Worm (Caenorhabditis elegans): Measurements from ENCODE around the gene trx-2.
A peak's percentile ranks its signal among the peaks of the same experiment; 100 is the strongest.

The trx-2 gene

DNA sequence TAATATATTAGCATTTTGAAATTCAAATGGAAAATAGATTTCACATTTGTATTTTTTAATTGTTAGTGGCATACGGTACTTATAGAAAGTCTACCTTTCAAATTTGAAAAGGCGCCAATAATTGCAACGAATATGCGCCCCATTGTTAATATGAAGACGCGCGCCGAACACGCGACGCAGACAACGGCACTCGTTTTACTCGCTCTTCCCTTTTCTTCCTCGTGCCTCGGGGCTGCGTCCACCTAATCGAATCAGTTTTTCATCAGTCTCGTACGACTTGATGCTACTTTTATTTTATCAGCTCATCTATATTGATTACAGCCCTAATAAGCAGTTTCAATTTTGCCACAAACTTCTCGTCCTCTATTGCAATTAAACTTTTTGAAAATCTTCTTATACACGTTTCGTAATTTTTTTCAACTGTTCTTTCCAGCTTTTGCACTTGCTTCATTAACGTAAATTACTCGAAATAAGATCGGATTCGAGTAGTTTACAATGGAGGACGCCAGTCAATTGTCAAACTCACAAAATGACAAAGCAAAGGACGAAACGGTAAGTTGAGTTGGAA lies 47.4 kb downstream of the trx-2 start, which contains the start of gene cash-1 (continued):
- TF ChIP-seq spr-3 (GFP tag; optimal IDR thresholded peaks at IDR 0.05) (no peak), fos-1 (tag; optimal IDR thresholded peaks at IDR 0.05) (no peak), ztf-11 (tag; optimal IDR thresholded peaks at IDR 0.05) (no peak), nhr-102 (tag; optimal IDR thresholded peaks at IDR 0.05) (no peak), attf-4 (tag; optimal IDR thresholded peaks at IDR 0.05) (no peak), nhr-28 (tag; optimal IDR thresholded peaks at IDR 0.05) (peak; percentile 38), cey-2 (tag; optimal IDR thresholded peaks at IDR 0.05; ENCODE audit: borderline replicate concordance, insufficient read depth) (no peak), dve-1 (tag; optimal IDR thresholded peaks at IDR 0.05; ENCODE audit: insufficient read depth) (peak; percentile 80), nhr-237 (tag; optimal IDR thresholded peaks at IDR 0.05) (no peak), snpc-4 (tag; optimal IDR thresholded peaks at IDR 0.05) (no peak), zfp-3 (GFP tag; conservative IDR thresholded peaks at IDR 0.05) (no peak), F37D6.2 (tag; optimal IDR thresholded peaks at IDR 0.05) (no peak), nhr-41 (GFP tag; IDR thresholded peaks at IDR 0.05) (no peak), mxl-2 (GFP tag; conservative IDR thresholded peaks at IDR 0.05) (no peak), ZK337.2 (GFP tag; IDR thresholded peaks at IDR 0.05) (no peak), lin-39 (tag; optimal IDR thresholded peaks at IDR 0.05) (no peak), ctbp-1 (GFP tag; IDR thresholded peaks at IDR 0.05) (no peak), ztf-7 (tag; optimal IDR thresholded peaks at IDR 0.05) (peak; percentile 13), hif-1 (tag; optimal IDR thresholded peaks at IDR 0.05) (peak in 1 of 2 experiments; percentile 63), duxl-1 (tag; optimal IDR thresholded peaks at IDR 0.05; ENCODE audit: poor library complexity) (no peak), set-16 (GFP tag; IDR thresholded peaks at IDR 0.05) (no peak), mdt-29 (GFP tag; IDR thresholded peaks at IDR 0.05) (no peak), madf-5 (GFP tag; IDR thresholded peaks at IDR 0.05) (no peak), pqm-1 (tag; optimal IDR thresholded peaks at IDR 0.05) (peak; percentile 45), nhr-6 (tag; optimal IDR thresholded peaks at IDR 0.05) (peak; percentile 65), T26A8.4 (GFP tag; IDR thresholded peaks at IDR 0.05) (no peak), arid-1 (GFP tag; conservative IDR thresholded peaks at IDR 0.05) (0 out of 2 replicates have a peak, but pooled peaks have one; percentile 30), mep-1 (tag; optimal IDR thresholded peaks at IDR 0.05) (peak; percentile 66), R02D3.7 (tag; optimal IDR thresholded peaks at IDR 0.05) (no peak), ceh-32 (tag; optimal IDR thresholded peaks at IDR 0.05; ENCODE audit: poor library complexity) (no peak), jun-1 (tag; optimal IDR thresholded peaks at IDR 0.05) (no peak), dmd-8 (GFP tag; IDR thresholded peaks at IDR 0.05) (no peak), F10B5.3 (tag; optimal IDR thresholded peaks at IDR 0.05) (no peak), php-3 (GFP tag; IDR thresholded peaks at IDR 0.05) (no peak), saeg-2 (GFP tag; IDR thresholded peaks at IDR 0.05) (no peak), dpl-1 (GFP tag; optimal IDR thresholded peaks at IDR 0.05) (peak; percentile 81), ces-1 (GFP tag; optimal IDR thresholded peaks at IDR 0.05) (peak; percentile 65), nhr-76 (tag; optimal IDR thresholded peaks at IDR 0.05) (no peak), nhr-11 (tag; optimal IDR thresholded peaks at IDR 0.05) (no peak), zip-11 (GFP tag; IDR thresholded peaks at IDR 0.05) (no peak), tra-1 (GFP tag; IDR thresholded peaks at IDR 0.05) (no peak), sdz-12 (GFP tag; optimal IDR thresholded peaks at IDR 0.05) (no peak), nhr-42 (GFP tag; IDR thresholded peaks at IDR 0.05) (no peak), ceh-82 (tag; optimal IDR thresholded peaks at IDR 0.05) (no peak), Y75B8A.6 (GFP tag; IDR thresholded peaks at IDR 0.05) (no peak), mxl-3 (GFP tag; optimal IDR thresholded peaks at IDR 0.05) (peak; percentile 83), lir-3 (tag; optimal IDR thresholded peaks at IDR 0.05) (no peak), ceh-20 (GFP tag; IDR thresholded peaks at IDR 0.05) (no peak), ama-1 (optimal IDR thresholded peaks at IDR 0.05) (no peak), ceh-28 (tag; optimal IDR thresholded peaks at IDR 0.05) (no peak), egl-43 (GFP tag; IDR thresholded peaks at IDR 0.05) (0 out of 2 replicates have a peak, but pooled peaks have one; percentile 21), rbr-2 (tag; optimal IDR thresholded peaks at IDR 0.05) (peak; percentile 46)
